Fruit fly (Drosophila melanogaster) whole organism, wandering third instar larva: ENCODE measurements around the gene fend.

ENCODE experiments used
- Abd-B ChIP-seq: fragments of >200 bp; optimal IDR thresholded peaks from 2 replicates; lab custom pipeline; 2017; ENCODE audit warnings: missing biosample characterization, missing genetic modification characterization
- CG32264 ChIP-seq: fragments of 200-800 bp; sonication (Bioruptor generic); optimal IDR thresholded peaks from 2 replicates; lab custom pipeline; 2016; ENCODE audit warnings: missing biosample characterization, missing genetic modification characterization
- CrebA ChIP-seq: fragments of 200-800 bp; sonication (Bioruptor generic); optimal IDR thresholded peaks from 2 replicates; lab custom pipeline; 2016; ENCODE audit warnings: missing biosample characterization, mild to moderate bottlenecking, missing genetic modification characterization, borderline replicate concordance
- GATAd ChIP-seq: sonication (Bioruptor generic); optimal IDR thresholded peaks from 2 replicates; lab custom pipeline; 2016; ENCODE audit warnings: missing biosample characterization, missing genetic modification characterization
- Hnf4 ChIP-seq: fragments of 200-800 bp; sonication (Bioruptor generic); optimal IDR thresholded peaks from 2 replicates; lab custom pipeline; 2016; ENCODE audit warnings: missing biosample characterization, mild to moderate bottlenecking, missing genetic modification characterization
- Hr78 ChIP-seq: fragments of >200 bp; optimal IDR thresholded peaks from 2 replicates; lab custom pipeline; 2017; ENCODE audit warnings: missing biosample characterization, missing genetic modification characterization
- Rel ChIP-seq, 2 experiments: fragments of 200-800 bp; sonication (Bioruptor generic) in 1 of 2; optimal IDR thresholded peaks; 2 replicates in 1 of 2; 3 replicates in 1 of 2; lab custom pipeline; 2016 to 2019; ENCODE audit warnings: mild to moderate bottlenecking in 2 of 2, missing biosample characterization in 2 of 2, missing genetic modification characterization in 2 of 2, moderate library complexity in 1 of 2
- Sp1 ChIP-seq: fragments of 200-800 bp; sonication (Bioruptor generic); optimal IDR thresholded peaks from 3 replicates; lab custom pipeline; 2019; ENCODE audit warnings: missing biosample characterization, mild to moderate bottlenecking, missing genetic modification characterization, moderate library complexity
- br ChIP-seq: fragments of 200-800 bp; sonication (Bioruptor generic); optimal IDR thresholded peaks from 2 replicates; lab custom pipeline; 2016; ENCODE audit warnings: missing biosample characterization, missing genetic modification characterization
- ey ChIP-seq: fragments of 200-800 bp; sonication (Bioruptor generic); optimal IDR thresholded peaks from 2 replicates; lab custom pipeline; 2016; ENCODE audit warnings: missing biosample characterization, missing genetic modification characterization
- fru ChIP-seq: fragments of 200-800 bp; sonication (Bioruptor generic); optimal IDR thresholded peaks from 3 replicates; lab custom pipeline; 2016; ENCODE audit warnings: missing biosample characterization, mild to moderate bottlenecking, missing genetic modification characterization
- psq ChIP-seq: fragments of 200-800 bp; sonication (Bioruptor generic); optimal IDR thresholded peaks from 3 replicates; lab custom pipeline; 2017; ENCODE audit warnings: missing biosample characterization, mild to moderate bottlenecking, missing genetic modification characterization, moderate library complexity
- usp ChIP-seq: fragments of >200 bp; optimal IDR thresholded peaks from 2 replicates; lab custom pipeline; 2017; ENCODE audit warnings: missing biosample characterization, missing genetic modification characterization

- TF ChIP-seq usp (GFP tag; lab: Kevin White, UChicago) (no peak), psq (GFP tag; lab: Kevin White, UChicago) (peak; percentile 67), CG32264 (GFP tag; lab: Kevin White, UChicago) (no peak), fru (GFP tag; lab: Kevin White, UChicago) (no peak), br (peak; percentile 17), Hr78 (GFP tag; lab: Kevin White, UChicago) (no peak), Abd-B (GFP tag; lab: Kevin White, UChicago) (no peak), ey (no peak), Hnf4 (GFP tag; lab: Kevin White, UChicago) (no peak), GATAd (no peak), Rel (GFP tag; optimal IDR thresholded peaks at IDR 0.05; lab: Kevin White, UChicago) (peak; percentile 34), Rel (tag; optimal IDR thresholded peaks at IDR 0.05; lab: Kevin White, UChicago) (peak; percentile 32), CrebA (GFP tag; lab: Kevin White, UChicago) (no peak), Sp1 (GFP tag; lab: Kevin White, UChicago) (peak; percentile 32)
These were observed 21.0 kb upstream of the fend start for dm6 chrX:9155715-9156387.
